Worm (Caenorhabditis elegans): ENCODE results near the gene nspg-12.

Gene nspg-12

ce11 chrX:5218323-5218722, 38.8 kb upstream of the nspg-12 start:
- TF ChIP-seq cog-1 (tag; optimal IDR thresholded peaks at IDR 0.05) (no peak), ztf-23 (GFP tag; IDR thresholded peaks at IDR 0.05) (no peak), ztf-29 (GFP tag; IDR thresholded peaks at IDR 0.05) (no peak), flt-1 (GFP tag; IDR thresholded peaks at IDR 0.05) (no peak)

ce11 chrX:5226265-5226664, 30.8 kb upstream of the nspg-12 start, which contains the start of gene H28G03.3:
Gene H28G03.3, minus strand, starts transcription at chrX:5226365.
- TF ChIP-seq flt-1 (GFP tag; IDR thresholded peaks at IDR 0.05) (no peak), ztf-29 (GFP tag; IDR thresholded peaks at IDR 0.05) (no peak), med-1 (GFP tag; optimal IDR thresholded peaks at IDR 0.05; ENCODE audit: insufficient read depth) (no peak)

- TF ChIP-seq flt-1 (GFP tag; IDR thresholded peaks at IDR 0.05): no peak
- no peak for TF ChIP-seq ztf-23 (GFP tag; IDR thresholded peaks at IDR 0.05)
- TF ChIP-seq med-1 (GFP tag; optimal IDR thresholded peaks at IDR 0.05; ENCODE audit: insufficient read depth): no peak
- TF ChIP-seq ref-1 (GFP tag; conservative IDR thresholded peaks at IDR 0.05): no peak
- no peak for TF ChIP-seq ztf-29 (GFP tag; IDR thresholded peaks at IDR 0.05)
- no peak for TF ChIP-seq T22C8.4 (GFP tag; IDR thresholded peaks at IDR 0.05)
These were observed 18.9 kb upstream of the nspg-12 start for ce11 chrX:5238246-5238645.

- TF ChIP-seq T22C8.4 (GFP tag; IDR thresholded peaks at IDR 0.05) (no peak), ztf-23 (GFP tag; IDR thresholded peaks at IDR 0.05) (no peak), med-1 (GFP tag; optimal IDR thresholded peaks at IDR 0.05; ENCODE audit: insufficient read depth) (no peak), tab-1 (GFP tag; IDR thresholded peaks at IDR 0.05) (no peak), klf-2 (GFP tag; conservative IDR thresholded peaks at IDR 0.05) (no peak), ref-1 (GFP tag; conservative IDR thresholded peaks at IDR 0.05) (no peak)
These were observed 13.6 kb upstream of the nspg-12 start, which contains the start of gene mtm-5 for ce11 chrX:5243382-5243979. Gene mtm-5, minus strand, starts transcription at chrX:5243408.

- no peak for TF ChIP-seq med-1 (GFP tag; optimal IDR thresholded peaks at IDR 0.05; ENCODE audit: insufficient read depth)
- TF ChIP-seq klf-2 (GFP tag; conservative IDR thresholded peaks at IDR 0.05): no peak
- TF ChIP-seq ztf-29 (GFP tag; IDR thresholded peaks at IDR 0.05): no peak
- TF ChIP-seq cog-1 (tag; optimal IDR thresholded peaks at IDR 0.05): peak; percentile 10
- no peak for TF ChIP-seq ztf-23 (GFP tag; IDR thresholded peaks at IDR 0.05)
- no peak for TF ChIP-seq tab-1 (GFP tag; IDR thresholded peaks at IDR 0.05)
- no peak for TF ChIP-seq T22C8.4 (GFP tag; IDR thresholded peaks at IDR 0.05)
These were observed 13.1 kb upstream of the nspg-12 start, which contains the start of gene Y34B4A.7 for ce11 chrX:5244041-5244440. Gene Y34B4A.7, plus strand, starts transcription at chrX:5244337.

- TF ChIP-seq T22C8.4 (GFP tag; IDR thresholded peaks at IDR 0.05) (no peak), klf-2 (GFP tag; conservative IDR thresholded peaks at IDR 0.05) (no peak), tab-1 (GFP tag; IDR thresholded peaks at IDR 0.05) (no peak), cog-1 (tag; optimal IDR thresholded peaks at IDR 0.05) (no peak), ztf-29 (GFP tag; IDR thresholded peaks at IDR 0.05) (no peak), ref-1 (GFP tag; conservative IDR thresholded peaks at IDR 0.05) (no peak), med-1 (GFP tag; optimal IDR thresholded peaks at IDR 0.05; ENCODE audit: insufficient read depth) (no peak), ztf-23 (GFP tag; IDR thresholded peaks at IDR 0.05) (no peak)
These were observed 8.3 kb upstream of the nspg-12 start for ce11 chrX:5248754-5249153.

ce11 chrX:5249603-5250002, 7.5 kb upstream of the nspg-12 start, which contains the start of gene Y34B4A.10:
Gene Y34B4A.10, plus strand, starts transcription at chrX:5249903.
- no peak for TF ChIP-seq ref-1 (GFP tag; conservative IDR thresholded peaks at IDR 0.05)
- no peak for TF ChIP-seq ztf-29 (GFP tag; IDR thresholded peaks at IDR 0.05)
- TF ChIP-seq tab-1 (GFP tag; IDR thresholded peaks at IDR 0.05): no peak
- TF ChIP-seq cog-1 (tag; optimal IDR thresholded peaks at IDR 0.05): no peak
- TF ChIP-seq klf-2 (GFP tag; conservative IDR thresholded peaks at IDR 0.05): no peak
- TF ChIP-seq ztf-23 (GFP tag; IDR thresholded peaks at IDR 0.05): no peak
- no peak for TF ChIP-seq med-1 (GFP tag; optimal IDR thresholded peaks at IDR 0.05; ENCODE audit: insufficient read depth)

ce11 chrX:5252798-5253197, 4.3 kb upstream of the nspg-12 start, which contains the start of gene nspg-14:
Gene nspg-14, plus strand, starts transcription at chrX:5253047.
- TF ChIP-seq T22C8.4 (GFP tag; IDR thresholded peaks at IDR 0.05): no peak
- no peak for TF ChIP-seq flt-1 (GFP tag; IDR thresholded peaks at IDR 0.05)
- no peak for TF ChIP-seq ref-1 (GFP tag; conservative IDR thresholded peaks at IDR 0.05)
- TF ChIP-seq ztf-29 (GFP tag; IDR thresholded peaks at IDR 0.05): no peak
- TF ChIP-seq cog-1 (tag; optimal IDR thresholded peaks at IDR 0.05): no peak
- no peak for TF ChIP-seq ztf-23 (GFP tag; IDR thresholded peaks at IDR 0.05)
- TF ChIP-seq med-1 (GFP tag; optimal IDR thresholded peaks at IDR 0.05; ENCODE audit: insufficient read depth): no peak

ce11 chrX:5254894-5255293, 2.2 kb upstream of the nspg-12 start, which contains the start of gene nspg-13:
Gene nspg-13, plus strand, starts transcription at chrX:5255194.
- TF ChIP-seq ref-1 (GFP tag; conservative IDR thresholded peaks at IDR 0.05) (no peak), ztf-29 (GFP tag; IDR thresholded peaks at IDR 0.05) (no peak), klf-2 (GFP tag; conservative IDR thresholded peaks at IDR 0.05) (no peak), ztf-23 (GFP tag; IDR thresholded peaks at IDR 0.05) (no peak), cog-1 (tag; optimal IDR thresholded peaks at IDR 0.05) (no peak), T22C8.4 (GFP tag; IDR thresholded peaks at IDR 0.05) (no peak), tab-1 (GFP tag; IDR thresholded peaks at IDR 0.05) (no peak), flt-1 (GFP tag; IDR thresholded peaks at IDR 0.05) (no peak), med-1 (GFP tag; optimal IDR thresholded peaks at IDR 0.05; ENCODE audit: insufficient read depth) (no peak)

ce11 chrX:5255320-5255719, 1.8 kb upstream of the nspg-12 start:
- TF ChIP-seq tab-1 (GFP tag; IDR thresholded peaks at IDR 0.05) (no peak), med-1 (GFP tag; optimal IDR thresholded peaks at IDR 0.05; ENCODE audit: insufficient read depth) (no peak), flt-1 (GFP tag; IDR thresholded peaks at IDR 0.05) (no peak), ref-1 (GFP tag; conservative IDR thresholded peaks at IDR 0.05) (no peak), klf-2 (GFP tag; conservative IDR thresholded peaks at IDR 0.05) (no peak), ztf-23 (GFP tag; IDR thresholded peaks at IDR 0.05) (no peak), T22C8.4 (GFP tag; IDR thresholded peaks at IDR 0.05) (no peak), ztf-29 (GFP tag; IDR thresholded peaks at IDR 0.05) (no peak), cog-1 (tag; optimal IDR thresholded peaks at IDR 0.05) (no peak)
